Fruit fly (Drosophila melanogaster): ENCODE data around the gene Pomp.

Pomp gene

DNA sequence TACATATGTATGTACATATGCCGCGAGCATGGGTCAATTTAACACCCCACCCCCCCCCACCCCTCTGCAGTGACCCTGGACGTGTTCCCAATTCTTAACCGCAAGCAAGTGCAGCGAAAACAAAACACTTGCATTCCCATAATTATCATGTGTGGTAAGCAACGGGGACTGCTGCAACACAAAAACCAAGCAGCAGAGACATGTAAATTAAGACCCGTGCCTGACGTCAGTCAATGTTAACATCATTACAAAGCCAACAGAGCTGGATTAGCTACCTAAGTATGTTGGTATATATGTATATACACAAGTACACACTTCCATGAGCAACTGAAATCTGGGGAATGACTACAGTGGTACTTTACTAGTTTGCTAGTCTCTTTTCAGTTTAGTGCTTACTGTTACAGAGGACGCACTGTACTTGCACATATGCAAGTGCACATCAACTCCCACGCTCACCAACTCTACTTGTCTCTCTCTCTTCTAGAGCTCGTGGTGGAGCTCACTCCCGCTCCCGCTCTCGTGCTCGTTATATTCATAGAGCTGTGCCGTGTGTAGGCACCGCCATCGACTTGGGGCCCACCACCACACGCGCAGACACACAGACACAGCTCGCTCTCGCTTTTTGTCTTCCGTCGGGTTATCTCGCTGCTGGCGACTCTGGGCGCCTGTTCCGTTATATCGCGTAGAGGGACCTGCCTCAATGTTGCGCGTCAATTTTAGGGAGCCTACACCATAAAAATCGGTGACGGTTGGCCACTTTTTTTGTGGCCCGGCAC is 34.0 kb downstream of the Pomp start (continued):
- peak; percentile 13 for TF ChIP-seq CG2712 (tag; optimal IDR thresholded peaks at IDR 0.05)
- peak; percentile 47; the same call in 1 of the 2 replicates for TF ChIP-seq Xrp1 (GFP tag; IDR thresholded peaks at IDR 0.05)
- TF ChIP-seq kah (GFP tag; optimal IDR thresholded peaks at IDR 0.05): peak; percentile 55
- TF ChIP-seq kni (GFP tag; optimal IDR thresholded peaks at IDR 0.05): peak; percentile 90
- TF ChIP-seq CG11456 (GFP tag; IDR thresholded peaks at IDR 0.05): no peak
- TF ChIP-seq gfzf (GFP tag; optimal IDR thresholded peaks at IDR 0.05): no peak
- peak; percentile 79 for TF ChIP-seq CG13894 (tag; optimal IDR thresholded peaks at IDR 0.05)
- TF ChIP-seq CG8924 (tag; optimal IDR thresholded peaks at IDR 0.05): no peak
- TF ChIP-seq BEAF-32 (GFP tag; optimal IDR thresholded peaks at IDR 0.05): no peak
- peak; percentile 94 for TF ChIP-seq pros (GFP tag; optimal IDR thresholded peaks at IDR 0.05)
- peak in 1 of 2 experiments; percentile 25 for TF ChIP-seq Pdp1 (GFP tag; optimal IDR thresholded peaks at IDR 0.05)
- TF ChIP-seq CG7928 (GFP tag; optimal IDR thresholded peaks at IDR 0.05): no peak
- no peak for TF ChIP-seq ATbp (GFP tag; optimal IDR thresholded peaks at IDR 0.05)
- TF ChIP-seq grau (tag; optimal IDR thresholded peaks at IDR 0.05): peak; percentile 67
- peak; percentile 85; the same call in 2 of the 3 replicates for TF ChIP-seq sr (GFP tag; IDR thresholded peaks at IDR 0.05)
- TF ChIP-seq yki (optimal IDR thresholded peaks at IDR 0.05): peak; percentile 80
- TF ChIP-seq sna (GFP tag; IDR thresholded peaks at IDR 0.05; ENCODE audit: partially characterized antibody): peak; percentile 53; the same call in 1 of the 2 replicates
- TF ChIP-seq sens (GFP tag): peak; percentile 87
- TF ChIP-seq cwo (GFP tag; optimal IDR thresholded peaks at IDR 0.05): peak; percentile 5
- TF ChIP-seq E2f1 (GFP tag; IDR thresholded peaks at IDR 0.05): 0 out of 2 replicates have a peak, but pooled peaks have one; percentile 35
- peak; percentile 56 for TF ChIP-seq CG13287 (GFP tag; IDR thresholded peaks at IDR 0.05; ENCODE audit: partially characterized antibody)
- peak; percentile 97 for TF ChIP-seq abd-A (tag; optimal IDR thresholded peaks at IDR 0.05)
- TF ChIP-seq Adf1 (GFP tag; IDR thresholded peaks at IDR 0.05): peak; percentile 46; the same call in 1 of the 2 replicates
- no peak for TF ChIP-seq fd96Cb (tag; optimal IDR thresholded peaks at IDR 0.05)
- TF ChIP-seq so (GFP tag; IDR thresholded peaks at IDR 0.05): peak; percentile 69; the same call in 1 of the 3 replicates
- peak; percentile 77 for TF ChIP-seq Drgx (GFP tag; IDR thresholded peaks at IDR 0.05)
- TF ChIP-seq B-H2 (GFP tag; optimal IDR thresholded peaks at IDR 0.05): peak; percentile 57
- no peak for TF ChIP-seq Gug (GFP tag; IDR thresholded peaks at IDR 0.05)
- TF ChIP-seq ato (GFP tag; IDR thresholded peaks at IDR 0.05; ENCODE audit: partially characterized antibody): 0 out of 2 replicates have a peak, but pooled peaks have one; percentile 50
- TF ChIP-seq CG4424 (GFP tag; optimal IDR thresholded peaks at IDR 0.05): peak; percentile 24
- TF ChIP-seq bbx (GFP tag; IDR thresholded peaks at IDR 0.05; ENCODE audit: partially characterized antibody): peak; percentile 67
- TF ChIP-seq Nf-YC (tag; optimal IDR thresholded peaks at IDR 0.05): peak; percentile 33
- peak; percentile 92 for TF ChIP-seq CG11504 (tag; optimal IDR thresholded peaks at IDR 0.05)
- peak; percentile 44 for TF ChIP-seq CG17359 (tag; optimal IDR thresholded peaks at IDR 0.05)
- TF ChIP-seq Med (GFP tag): peak; percentile 87
- TF ChIP-seq shn (GFP tag; optimal IDR thresholded peaks at IDR 0.05): no peak
- no peak for TF ChIP-seq CG15269 (tag; optimal IDR thresholded peaks at IDR 0.05)
- TF ChIP-seq CG17912 (GFP tag; optimal IDR thresholded peaks at IDR 0.05): peak; percentile 10
- TF ChIP-seq CG17829 (tag; optimal IDR thresholded peaks at IDR 0.05): no peak
- peak; percentile 25 for TF ChIP-seq Mad (GFP tag; optimal IDR thresholded peaks at IDR 0.05)
